Fruit fly (Drosophila melanogaster) whole organism, embryonic: Measurements from ENCODE around the gene Mst77F.

ENCODE experiments used
- Atf-2 ChIP-seq: fragments of 200-800 bp; sonication (Bioruptor generic); optimal IDR thresholded peaks from 2 replicates; lab custom pipeline; 2016; ENCODE audit warnings: missing biosample characterization, missing genetic modification characterization
- Atf6 ChIP-seq: fragments of 200-800 bp; sonication (Bioruptor generic); IDR thresholded peaks from 2 replicates; pipeline ENCODE4 v1.3.6; 2022; ENCODE audit warnings: missing biosample characterization, missing genetic modification characterization
- CG10147 ChIP-seq: fragments of 200-800 bp; sonication (Bioruptor generic); optimal IDR thresholded peaks from 2 replicates; lab custom pipeline; 2019; ENCODE audit warnings: missing biosample characterization, mild to moderate bottlenecking, missing genetic modification characterization, moderate library complexity
- CG1024 ChIP-seq: fragments of 200-800 bp; sonication (Bioruptor generic); IDR thresholded peaks from 2 replicates; pipeline ENCODE4 v1.3.6; 2022; ENCODE audit warnings: missing biosample characterization, missing genetic modification characterization
- CG10321 ChIP-seq: fragments of 200-800 bp; sonication (Bioruptor generic); IDR thresholded peaks from 2 replicates; pipeline ENCODE4 v1.3.6; 2022; ENCODE audit warnings: missing biosample characterization, missing genetic modification characterization
- CG10979 ChIP-seq: fragments of 200-800 bp; sonication (Bioruptor generic); optimal IDR thresholded peaks from 2 replicates; lab custom pipeline; 2018; ENCODE audit warnings: missing biosample characterization, mild to moderate bottlenecking, missing genetic modification characterization, moderate library complexity
- CG12391 ChIP-seq: fragments of 200-800 bp; sonication (Bioruptor generic); optimal IDR thresholded peaks from 3 replicates; lab custom pipeline; 2018; ENCODE audit warnings: missing biosample characterization, mild to moderate bottlenecking, missing genetic modification characterization, moderate library complexity
- CG16813 ChIP-seq: fragments of 200-800 bp; sonication (Bioruptor generic); IDR thresholded peaks from 3 replicates; pipeline ENCODE4 v1.3.6; 2022; ENCODE audit warnings: missing biosample characterization, missing genetic modification characterization; ENCODE audit not compliant: partially characterized antibody
- CG16863 ChIP-seq: fragments of 200-800 bp; sonication (Bioruptor generic); optimal IDR thresholded peaks from 3 replicates; lab custom pipeline; 2016; ENCODE audit warnings: missing biosample characterization, missing genetic modification characterization
- CG18476 ChIP-seq: fragments of 200-800 bp; sonication (Bioruptor generic); optimal IDR thresholded peaks from 2 replicates; lab custom pipeline; 2016; ENCODE audit warnings: missing biosample characterization, mild to moderate bottlenecking, missing genetic modification characterization
- CG18764 ChIP-seq: fragments of 200-800 bp; sonication (Bioruptor generic); optimal IDR thresholded peaks from 3 replicates; lab custom pipeline; 2016; ENCODE audit warnings: missing biosample characterization, missing genetic modification characterization
- CG2129 ChIP-seq: fragments of 200-800 bp; sonication (Bioruptor generic); IDR thresholded peaks from 2 replicates; pipeline ENCODE4 v1.3.6; 2022; ENCODE audit warnings: missing biosample characterization, missing genetic modification characterization; ENCODE audit not compliant: partially characterized antibody
- CG2202 ChIP-seq: fragments of 200-800 bp; sonication (Bioruptor generic); optimal IDR thresholded peaks from 2 replicates; lab custom pipeline; 2018; ENCODE audit warnings: missing biosample characterization, mild to moderate bottlenecking, missing genetic modification characterization
- CG31388 ChIP-seq: fragments of 200-800 bp; sonication (Bioruptor generic); optimal IDR thresholded peaks from 2 replicates; lab custom pipeline; 2016; ENCODE audit warnings: missing biosample characterization, missing genetic modification characterization
- CG32532 ChIP-seq: fragments of 200-800 bp; sonication (Bioruptor generic); IDR thresholded peaks from 2 replicates; pipeline ENCODE4 v1.3.6; 2022; ENCODE audit warnings: missing biosample characterization, missing genetic modification characterization
- CG3281 ChIP-seq: fragments of 200-800 bp; sonication (Bioruptor generic); optimal IDR thresholded peaks from 3 replicates; lab custom pipeline; 2017; ENCODE audit warnings: missing biosample characterization, mild to moderate bottlenecking, missing genetic modification characterization
- CG3838 ChIP-seq: fragments of 200-800 bp; sonication (Bioruptor generic); optimal IDR thresholded peaks from 3 replicates; lab custom pipeline; 2016; ENCODE audit warnings: missing biosample characterization, missing genetic modification characterization
- CG4820 ChIP-seq: fragments of 200-800 bp; sonication (Bioruptor generic); optimal IDR thresholded peaks from 3 replicates; lab custom pipeline; 2016; ENCODE audit warnings: missing biosample characterization, missing genetic modification characterization
- CG6175 ChIP-seq: fragments of 200-800 bp; sonication (Bioruptor generic); IDR thresholded peaks from 3 replicates; pipeline ENCODE4 v1.3.6; 2022; ENCODE audit warnings: missing biosample characterization, missing genetic modification characterization
- CG6272 ChIP-seq: fragments of 200-800 bp; sonication (Bioruptor generic); IDR thresholded peaks from 2 replicates; pipeline ENCODE4 v1.3.6; 2022; ENCODE audit warnings: missing biosample characterization, missing genetic modification characterization
- CG6854 ChIP-seq: fragments of 200-800 bp; sonication (Bioruptor generic); optimal IDR thresholded peaks from 3 replicates; lab custom pipeline; 2017; ENCODE audit warnings: missing biosample characterization, mild to moderate bottlenecking, missing genetic modification characterization
- CG7987 ChIP-seq: fragments of 200-800 bp; sonication (Bioruptor generic); optimal IDR thresholded peaks from 2 replicates; lab custom pipeline; 2018; ENCODE audit warnings: missing biosample characterization, mild to moderate bottlenecking, missing genetic modification characterization, moderate library complexity
- CG8359 ChIP-seq: fragments of 200-800 bp; sonication (Bioruptor generic); optimal IDR thresholded peaks from 2 replicates; lab custom pipeline; 2017; ENCODE audit warnings: missing biosample characterization, mild to moderate bottlenecking, missing genetic modification characterization, borderline replicate concordance
- Drgx ChIP-seq: fragments of 200-800 bp; sonication (Bioruptor generic); IDR thresholded peaks from 2 replicates; pipeline ENCODE4 v1.3.6; 2022; ENCODE audit warnings: missing biosample characterization, missing genetic modification characterization
- E2f1 ChIP-seq: fragments of 200-800 bp; sonication (Bioruptor generic); IDR thresholded peaks from 2 replicates; pipeline ENCODE4 v1.3.6; 2022; ENCODE audit warnings: missing biosample characterization, missing genetic modification characterization
- Elba2 ChIP-seq: fragments of 200-800 bp; sonication (Bioruptor generic); optimal IDR thresholded peaks from 3 replicates; lab custom pipeline; 2016; ENCODE audit warnings: missing biosample characterization, missing genetic modification characterization
- H2.0 ChIP-seq: fragments of 200-800 bp; sonication (Bioruptor generic); IDR thresholded peaks from 2 replicates; pipeline ENCODE4 v1.3.6; 2022; ENCODE audit warnings: missing biosample characterization, missing genetic modification characterization
- HLH3B ChIP-seq: fragments of 200-800 bp; sonication (Bioruptor generic); IDR thresholded peaks from 2 replicates; pipeline ENCODE4 v1.3.6; 2022; ENCODE audit warnings: missing biosample characterization, missing genetic modification characterization
- HLH4C ChIP-seq: fragments of 200-800 bp; sonication (Bioruptor generic); IDR thresholded peaks from 3 replicates; pipeline ENCODE4 v1.3.6; 2022; ENCODE audit warnings: missing biosample characterization, missing genetic modification characterization; ENCODE audit not compliant: partially characterized antibody
- Poxn ChIP-seq: fragments of 200-800 bp; sonication (Bioruptor generic); IDR thresholded peaks from 2 replicates; pipeline ENCODE4 v1.3.6; 2022; ENCODE audit warnings: missing biosample characterization, missing genetic modification characterization
- Sox102F ChIP-seq: fragments of 200-800 bp; sonication (Bioruptor generic); optimal IDR thresholded peaks from 2 replicates; lab custom pipeline; 2018; ENCODE audit warnings: missing biosample characterization, mild to moderate bottlenecking, missing genetic modification characterization, moderate library complexity
- Sry-δ ChIP-seq: fragments of 200-800 bp; sonication (Bioruptor generic); optimal IDR thresholded peaks from 2 replicates; lab custom pipeline; 2016; ENCODE audit warnings: missing biosample characterization, missing genetic modification characterization
- TFAM ChIP-seq: fragments of 200-800 bp; sonication (Bioruptor generic); optimal IDR thresholded peaks from 2 replicates; lab custom pipeline; 2017; ENCODE audit warnings: missing biosample characterization, missing genetic modification characterization, inconsistent platforms
- ac ChIP-seq: fragments of 200-800 bp; sonication (Bioruptor generic); optimal IDR thresholded peaks from 3 replicates; lab custom pipeline; 2017; ENCODE audit warnings: missing biosample characterization, mild to moderate bottlenecking, missing genetic modification characterization
- ase ChIP-seq: fragments of 200-800 bp; sonication (Bioruptor generic); IDR thresholded peaks from 3 replicates; pipeline ENCODE4 v1.3.6; 2022; ENCODE audit warnings: missing biosample characterization, missing genetic modification characterization
- ato ChIP-seq: fragments of 200-800 bp; sonication (Bioruptor generic); IDR thresholded peaks from 2 replicates; pipeline ENCODE4 v1.3.6; 2022; ENCODE audit warnings: missing biosample characterization, missing genetic modification characterization; ENCODE audit not compliant: partially characterized antibody
- bowl ChIP-seq: fragments of 200-800 bp; sonication (Bioruptor generic); IDR thresholded peaks from 2 replicates; pipeline ENCODE4 v1.3.6; 2022; ENCODE audit warnings: missing biosample characterization, missing genetic modification characterization
- cad ChIP-seq: fragments of >200 bp; optimal IDR thresholded peaks from 2 replicates; lab custom pipeline; 2017; ENCODE audit warnings: missing biosample characterization, missing genetic modification characterization
- ci ChIP-seq: fragments of 200-800 bp; sonication (Bioruptor generic); IDR thresholded peaks from 3 replicates; pipeline ENCODE4 v1.3.6; 2022; ENCODE audit warnings: missing biosample characterization, missing genetic modification characterization
- disco-r ChIP-seq: fragments of 200-800 bp; sonication (Bioruptor generic); optimal IDR thresholded peaks from 2 replicates; lab custom pipeline; 2016; ENCODE audit warnings: missing biosample characterization, missing genetic modification characterization
- eve ChIP-seq, 2 experiments: fragments of >200 bp; optimal IDR thresholded peaks; 2 replicates each; lab custom pipeline; 2017; ENCODE audit warnings: missing biosample characterization in 2 of 2, missing genetic modification characterization in 2 of 2
- fd96Cb ChIP-seq: fragments of 200-800 bp; sonication (Bioruptor generic); optimal IDR thresholded peaks from 2 replicates; lab custom pipeline; 2018; ENCODE audit warnings: missing biosample characterization, mild to moderate bottlenecking, missing genetic modification characterization, moderate library complexity
- gsb-n ChIP-seq: fragments of 200-800 bp; sonication (Bioruptor generic); optimal IDR thresholded peaks from 3 replicates; lab custom pipeline; 2018; ENCODE audit warnings: missing biosample characterization, mild to moderate bottlenecking, missing genetic modification characterization
- ind ChIP-seq: fragments of 200-800 bp; sonication (Bioruptor generic); optimal IDR thresholded peaks from 3 replicates; lab custom pipeline; 2016; ENCODE audit warnings: missing biosample characterization, missing genetic modification characterization
- knrl ChIP-seq: fragments of 200-800 bp; sonication (Bioruptor generic); IDR thresholded peaks from 3 replicates; pipeline ENCODE4 v1.3.6; 2022; ENCODE audit warnings: missing biosample characterization, missing genetic modification characterization; ENCODE audit not compliant: partially characterized antibody
- ro ChIP-seq: fragments of 200-800 bp; sonication (Bioruptor generic); IDR thresholded peaks from 2 replicates; pipeline ENCODE4 v1.3.6; 2022; ENCODE audit warnings: missing biosample characterization, missing genetic modification characterization
- sc ChIP-seq, 3 experiments: fragments of >200 bp in 2 of 3; fragments of 200-800 bp in 1 of 3; sonication (Bioruptor generic) in 1 of 3; optimal IDR thresholded peaks; 2 replicates in 2 of 3; 3 replicates in 1 of 3; lab custom pipeline; 2017; ENCODE audit warnings: mild to moderate bottlenecking in 1 of 3, missing biosample characterization in 1 of 3, missing genetic modification characterization in 1 of 3, missing genetic modification reagents in 1 of 3
- sna ChIP-seq: fragments of 200-800 bp; sonication (Bioruptor generic); IDR thresholded peaks from 2 replicates; pipeline ENCODE4 v1.3.6; 2022; ENCODE audit warnings: missing biosample characterization, missing genetic modification characterization; ENCODE audit not compliant: partially characterized antibody
- tx ChIP-seq: fragments of 200-800 bp; sonication (Bioruptor generic); optimal IDR thresholded peaks from 2 replicates; lab custom pipeline; 2016; ENCODE audit warnings: missing biosample characterization, missing genetic modification characterization
- zfh2 ChIP-seq: fragments of 200-800 bp; sonication (Bioruptor generic); optimal IDR thresholded peaks from 2 replicates; lab custom pipeline; 2016; ENCODE audit warnings: missing biosample characterization, missing genetic modification characterization

Mst77F gene

dm6 chr3L:20841465-20842109 is 23.8 kb upstream of the Mst77F start, which contains the start of the genes CSN3 and CG11456 (continued):
- TF ChIP-seq ase = no peak
- peak; percentile 31 for TF ChIP-seq CG7987 (GFP tag; lab: Kevin White, UChicago)
- no peak for TF ChIP-seq E2f1 (GFP tag; lab: Robert Waterston, UW)
- peak; percentile 59 for TF ChIP-seq zfh2 (GFP tag; lab: Kevin White, UChicago)
- peak; percentile 56 for TF ChIP-seq ind (GFP tag; lab: Kevin White, UChicago)
- no peak for TF ChIP-seq CG2202 (tag; lab: Kevin White, UChicago)
- 0 out of 2 replicates have a peak, but pooled peaks have one; percentile 6 for TF ChIP-seq CG2129 (GFP tag; lab: Robert Waterston, UW)
- no peak for TF ChIP-seq Elba2 (GFP tag; lab: Kevin White, UChicago)
- TF ChIP-seq Sry-δ (GFP tag; lab: Kevin White, UChicago) = peak; percentile 93
- TF ChIP-seq knrl (GFP tag; lab: Robert Waterston, UW) = peak; percentile 68
- TF ChIP-seq bowl (GFP tag; lab: Robert Waterston, UW) = no peak
- no peak for TF ChIP-seq Drgx
- TF ChIP-seq ato (GFP tag; lab: Robert Waterston, UW) = peak; percentile 50; the same call in 1 of the 2 replicates
- TF ChIP-seq HLH4C (GFP tag; lab: Robert Waterston, UW) = peak; percentile 83
- TF ChIP-seq CG31388 = no peak
- TF ChIP-seq CG6272 (GFP tag; lab: Robert Waterston, UW) = no peak
- no peak for TF ChIP-seq CG6175 (GFP tag; lab: Robert Waterston, UW)
- TF ChIP-seq ac (GFP tag; lab: Kevin White, UChicago) = no peak
- no peak for TF ChIP-seq CG3838 (GFP tag; lab: Kevin White, UChicago)
- peak; percentile 14 for TF ChIP-seq CG3281 (GFP tag; lab: Kevin White, UChicago)
- no peak for TF ChIP-seq Sox102F (GFP tag; lab: Kevin White, UChicago)
- TF ChIP-seq Poxn (GFP tag; lab: Robert Waterston, UW) = no peak
- no peak for TF ChIP-seq Atf-2 (GFP tag; lab: Kevin White, UChicago)
- no peak for TF ChIP-seq ci (GFP tag; lab: Robert Waterston, UW)
- no peak for TF ChIP-seq CG10147 (GFP tag; lab: Kevin White, UChicago)
- no peak for TF ChIP-seq CG10321
- no peak for TF ChIP-seq sc (optimal IDR thresholded peaks at IDR 0.05; lab: Kevin White, UChicago)
- TF ChIP-seq sc (GFP tag; optimal IDR thresholded peaks at IDR 0.05; lab: Kevin White, UChicago) = no peak
- TF ChIP-seq TFAM (GFP tag; lab: Kevin White, UChicago) = no peak
- peak; percentile 37; the same call in 1 of the 2 replicates for TF ChIP-seq sna (GFP tag; lab: Robert Waterston, UW)
- no peak for TF ChIP-seq disco-r (GFP tag; lab: Kevin White, UChicago)
- no peak for TF ChIP-seq Atf6 (GFP tag; lab: Robert Waterston, UW)
- TF ChIP-seq CG10979 (tag; lab: Kevin White, UChicago) = no peak
- TF ChIP-seq CG18764 = peak; percentile 26
- peak; percentile 61 for TF ChIP-seq CG12391 (tag; lab: Kevin White, UChicago)
- no peak for TF ChIP-seq fd96Cb (tag; lab: Kevin White, UChicago)
- TF ChIP-seq CG6854 (GFP tag; lab: Kevin White, UChicago) = no peak
- TF ChIP-seq CG1024 (GFP tag; lab: Robert Waterston, UW) = no peak
- peak; percentile 67 for TF ChIP-seq CG16813
- peak; percentile 18 for TF ChIP-seq CG16863 (GFP tag; lab: Kevin White, UChicago)
- TF ChIP-seq CG4820 (GFP tag; lab: Kevin White, UChicago) = peak; percentile 34
- no peak for TF ChIP-seq eve (GFP tag; optimal IDR thresholded peaks at IDR 0.05; lab: Kevin White, UChicago)
- no peak for TF ChIP-seq ro (GFP tag; lab: Robert Waterston, UW)
- TF ChIP-seq H2.0 = peak; percentile 45; the same call in 1 of the 2 replicates
- no peak for TF ChIP-seq gsb-n (tag; lab: Kevin White, UChicago)
- peak; percentile 57; the same call in 1 of the 2 replicates for TF ChIP-seq CG32532 (GFP tag; lab: Robert Waterston, UW)
- peak; percentile 25 for TF ChIP-seq tx (GFP tag; lab: Kevin White, UChicago)
- no peak for TF ChIP-seq cad (GFP tag; lab: Kevin White, UChicago)
- no peak for TF ChIP-seq CG8359 (GFP tag; lab: Kevin White, UChicago)
- TF ChIP-seq CG18476 (GFP tag; lab: Kevin White, UChicago) = peak; percentile 38
- no peak for TF ChIP-seq HLH3B (GFP tag; lab: Robert Waterston, UW)
